Fruit fly (Drosophila melanogaster) whole organism, prepupa: Measurements from ENCODE around the gene CG11342.

Source experiments
- Blimp-1 ChIP-seq: fragments of 200-800 bp; sonication (Bioruptor generic); optimal IDR thresholded peaks from 3 replicates; lab custom pipeline; 2017; ENCODE audit warnings: missing biosample characterization, missing genetic modification characterization, mild to moderate bottlenecking, moderate library complexity, missing genetic modification reagents
- CG10631 ChIP-seq: fragments of 200-800 bp; sonication (Bioruptor generic); optimal IDR thresholded peaks from 2 replicates; lab custom pipeline; 2016; ENCODE audit warnings: missing biosample characterization, missing genetic modification characterization
- CG10669 ChIP-seq: fragments of 200-800 bp; sonication (Bioruptor generic); optimal IDR thresholded peaks from 3 replicates; lab custom pipeline; 2018; ENCODE audit warnings: missing biosample characterization, mild to moderate bottlenecking, missing genetic modification characterization, moderate library complexity
- CG11294 ChIP-seq: fragments of 200-800 bp; sonication (Bioruptor generic); IDR thresholded peaks from 2 replicates; pipeline ENCODE4 v1.3.6; 2022; ENCODE audit warnings: missing biosample characterization, missing genetic modification characterization
- CG11762 ChIP-seq: fragments of 200-800 bp; sonication (Bioruptor generic); optimal IDR thresholded peaks from 3 replicates; lab custom pipeline; 2016; ENCODE audit warnings: missing biosample characterization, missing genetic modification characterization; ENCODE audit not compliant: insufficient read depth
- CG11902 ChIP-seq: fragments of 200-800 bp; sonication (Bioruptor generic); optimal IDR thresholded peaks from 3 replicates; lab custom pipeline; 2016; ENCODE audit warnings: missing biosample characterization, missing genetic modification characterization
- CG15336 ChIP-seq: fragments of 200-800 bp; sonication (Bioruptor generic); IDR thresholded peaks from 2 replicates; pipeline ENCODE4 v1.3.6; 2022; ENCODE audit warnings: missing biosample characterization, missing genetic modification characterization
- CG1621 ChIP-seq: fragments of 200-800 bp; sonication (Bioruptor generic); optimal IDR thresholded peaks from 3 replicates; lab custom pipeline; 2018; ENCODE audit warnings: missing biosample characterization, mild to moderate bottlenecking, missing genetic modification characterization
- CG3032 ChIP-seq: fragments of 200-800 bp; optimal IDR thresholded peaks from 2 replicates; lab custom pipeline; 2019; ENCODE audit warnings: missing biosample characterization, mild to moderate bottlenecking, missing genetic modification characterization, moderate library complexity
- CG31627 ChIP-seq: fragments of 200-800 bp; sonication (Bioruptor generic); optimal IDR thresholded peaks from 3 replicates; lab custom pipeline; 2016; ENCODE audit warnings: missing biosample characterization, missing genetic modification characterization
- CG32006 ChIP-seq: fragments of 200-800 bp; sonication (Bioruptor generic); optimal IDR thresholded peaks from 3 replicates; lab custom pipeline; 2017; ENCODE audit warnings: missing biosample characterization, mild to moderate bottlenecking, missing genetic modification characterization
- CG3919 ChIP-seq: fragments of 200-800 bp; sonication (Bioruptor generic); optimal IDR thresholded peaks from 3 replicates; lab custom pipeline; 2016; ENCODE audit warnings: missing biosample characterization, missing genetic modification characterization
- CG4318 ChIP-seq: fragments of 200-800 bp; sonication (Bioruptor generic); optimal IDR thresholded peaks from 3 replicates; lab custom pipeline; 2017; ENCODE audit warnings: missing biosample characterization, mild to moderate bottlenecking, missing genetic modification characterization
- CG6163 ChIP-seq: fragments of 200-800 bp; sonication (Bioruptor generic); IDR thresholded peaks from 3 replicates; pipeline ENCODE4 v1.3.6; 2022; ENCODE audit warnings: missing biosample characterization, missing genetic modification characterization
- CG6276 ChIP-seq: fragments of 200-800 bp; sonication (Bioruptor generic); optimal IDR thresholded peaks from 2 replicates; lab custom pipeline; 2017; ENCODE audit warnings: missing biosample characterization, mild to moderate bottlenecking, missing genetic modification characterization
- CG6792 ChIP-seq: fragments of 200-800 bp; sonication (Bioruptor generic); optimal IDR thresholded peaks from 3 replicates; lab custom pipeline; 2016; ENCODE audit warnings: missing biosample characterization, missing genetic modification characterization
- CG6808 ChIP-seq: fragments of 200-800 bp; sonication (Bioruptor generic); optimal IDR thresholded peaks from 3 replicates; lab custom pipeline; 2017; ENCODE audit warnings: missing biosample characterization, missing genetic modification characterization, mild to moderate bottlenecking, moderate library complexity, missing genetic modification reagents
- CG6854 ChIP-seq: fragments of 200-800 bp; sonication (Bioruptor generic); optimal IDR thresholded peaks from 2 replicates; lab custom pipeline; 2017; ENCODE audit warnings: missing biosample characterization, mild to moderate bottlenecking, missing genetic modification characterization
- CG7368 ChIP-seq: fragments of 200-800 bp; sonication (Bioruptor generic); optimal IDR thresholded peaks from 3 replicates; lab custom pipeline; 2016; ENCODE audit warnings: missing biosample characterization, missing genetic modification characterization
- CG8632 ChIP-seq: fragments of 200-800 bp; sonication (Bioruptor generic); optimal IDR thresholded peaks from 3 replicates; lab custom pipeline; 2016; ENCODE audit warnings: missing biosample characterization, missing genetic modification characterization
- CG9139 ChIP-seq: fragments of 200-800 bp; sonication (Bioruptor generic); optimal IDR thresholded peaks from 3 replicates; lab custom pipeline; 2017; ENCODE audit warnings: missing biosample characterization, mild to moderate bottlenecking, missing genetic modification characterization
- Eip78C ChIP-seq: fragments of 200-800 bp; sonication (Bioruptor generic); peaks from one replicate; lab custom pipeline; 2016; ENCODE audit warnings: missing biosample characterization, missing genetic modification characterization
- Ets21C ChIP-seq: fragments of 200-800 bp; sonication (Bioruptor generic); optimal IDR thresholded peaks from 3 replicates; lab custom pipeline; 2016; ENCODE audit warnings: missing biosample characterization, missing genetic modification characterization
- Ets96B ChIP-seq: fragments of 200-800 bp; optimal IDR thresholded peaks from 2 replicates; lab custom pipeline; 2019; ENCODE audit warnings: missing biosample characterization, mild to moderate bottlenecking, missing genetic modification characterization, moderate library complexity
- Hr39 ChIP-seq: fragments of 200-800 bp; sonication (Bioruptor generic); optimal IDR thresholded peaks from 2 replicates; lab custom pipeline; 2016; ENCODE audit warnings: missing biosample characterization, missing genetic modification characterization
- Hr4 ChIP-seq: fragments of 200-800 bp; sonication (Bioruptor generic); optimal IDR thresholded peaks from 3 replicates; lab custom pipeline; 2016; ENCODE audit warnings: missing biosample characterization, missing genetic modification characterization
- Met ChIP-seq: fragments of 200-800 bp; sonication (Bioruptor generic); optimal IDR thresholded peaks from 3 replicates; lab custom pipeline; 2016; ENCODE audit warnings: missing biosample characterization, missing genetic modification characterization
- Smox ChIP-seq: fragments of 200-800 bp; sonication (Bioruptor generic); optimal IDR thresholded peaks from 3 replicates; lab custom pipeline; 2016; ENCODE audit warnings: missing biosample characterization, missing genetic modification characterization
- Sox14 ChIP-seq: fragments of 200-800 bp; sonication (Bioruptor generic); optimal IDR thresholded peaks from 3 replicates; lab custom pipeline; 2016; ENCODE audit warnings: missing biosample characterization, missing genetic modification characterization
- Sox15 ChIP-seq: fragments of 200-800 bp; sonication (Bioruptor generic); optimal IDR thresholded peaks from 3 replicates; lab custom pipeline; 2016; ENCODE audit warnings: missing biosample characterization, missing genetic modification characterization
- achi ChIP-seq: fragments of 200-800 bp; sonication (Bioruptor generic); optimal IDR thresholded peaks from 3 replicates; lab custom pipeline; 2016; ENCODE audit warnings: missing biosample characterization, missing genetic modification characterization
- acj6 ChIP-seq: fragments of 200-800 bp; sonication (Bioruptor generic); optimal IDR thresholded peaks from 3 replicates; lab custom pipeline; 2016; ENCODE audit warnings: missing biosample characterization, missing genetic modification characterization
- dac ChIP-seq: fragments of 200-800 bp; sonication (Bioruptor generic); optimal IDR thresholded peaks from 2 replicates; lab custom pipeline; 2017; ENCODE audit warnings: missing biosample characterization, mild to moderate bottlenecking, missing genetic modification characterization
- esn ChIP-seq: fragments of 200-800 bp; sonication (Bioruptor generic); optimal IDR thresholded peaks from 2 replicates; lab custom pipeline; 2016; ENCODE audit warnings: missing biosample characterization, mild to moderate bottlenecking, missing genetic modification characterization, moderate library complexity
- fd59A ChIP-seq: fragments of 200-800 bp; sonication (Bioruptor generic); optimal IDR thresholded peaks from 2 replicates; lab custom pipeline; 2017; ENCODE audit warnings: missing biosample characterization, mild to moderate bottlenecking, missing genetic modification characterization, missing genetic modification reagents
- fd85E ChIP-seq: fragments of 200-800 bp; sonication (Bioruptor generic); optimal IDR thresholded peaks from 3 replicates; lab custom pipeline; 2016; ENCODE audit warnings: missing biosample characterization, missing genetic modification characterization
- fkh ChIP-seq: fragments of 200-800 bp; sonication (Bioruptor generic); optimal IDR thresholded peaks from 3 replicates; lab custom pipeline; 2017; ENCODE audit warnings: missing biosample characterization, mild to moderate bottlenecking, missing genetic modification characterization, moderate library complexity
- lz ChIP-seq: fragments of 200-800 bp; sonication (Bioruptor generic); optimal IDR thresholded peaks from 3 replicates; lab custom pipeline; 2016; ENCODE audit warnings: missing biosample characterization, missing genetic modification characterization
- pdm3 ChIP-seq: fragments of 200-800 bp; sonication (Bioruptor generic); optimal IDR thresholded peaks from 3 replicates; lab custom pipeline; 2016; ENCODE audit warnings: missing biosample characterization, missing genetic modification characterization
- salr ChIP-seq, 2 experiments: fragments of 200-800 bp; sonication (Bioruptor generic); optimal IDR thresholded peaks; 3 replicates each; lab custom pipeline; 2016 to 2018; ENCODE audit warnings: missing biosample characterization in 2 of 2, missing genetic modification characterization in 2 of 2, mild to moderate bottlenecking in 1 of 2
- ss ChIP-seq, 2 experiments: fragments of 200-800 bp; sonication (Bioruptor generic); optimal IDR thresholded peaks; 2 replicates in 1 of 2; 3 replicates in 1 of 2; lab custom pipeline; 2017 to 2018; ENCODE audit warnings: mild to moderate bottlenecking in 2 of 2, missing biosample characterization in 2 of 2, missing genetic modification characterization in 2 of 2, moderate library complexity in 1 of 2
- svp ChIP-seq: fragments of 200-800 bp; sonication (Bioruptor generic); peaks from one replicate; lab custom pipeline; 2016; ENCODE audit warnings: missing biosample characterization, missing genetic modification characterization
- vri ChIP-seq: fragments of 200-800 bp; sonication (Bioruptor generic); optimal IDR thresholded peaks from 3 replicates; lab custom pipeline; 2016; ENCODE audit warnings: missing biosample characterization, mild to moderate bottlenecking, missing genetic modification characterization

Gene CG11342

DNA sequence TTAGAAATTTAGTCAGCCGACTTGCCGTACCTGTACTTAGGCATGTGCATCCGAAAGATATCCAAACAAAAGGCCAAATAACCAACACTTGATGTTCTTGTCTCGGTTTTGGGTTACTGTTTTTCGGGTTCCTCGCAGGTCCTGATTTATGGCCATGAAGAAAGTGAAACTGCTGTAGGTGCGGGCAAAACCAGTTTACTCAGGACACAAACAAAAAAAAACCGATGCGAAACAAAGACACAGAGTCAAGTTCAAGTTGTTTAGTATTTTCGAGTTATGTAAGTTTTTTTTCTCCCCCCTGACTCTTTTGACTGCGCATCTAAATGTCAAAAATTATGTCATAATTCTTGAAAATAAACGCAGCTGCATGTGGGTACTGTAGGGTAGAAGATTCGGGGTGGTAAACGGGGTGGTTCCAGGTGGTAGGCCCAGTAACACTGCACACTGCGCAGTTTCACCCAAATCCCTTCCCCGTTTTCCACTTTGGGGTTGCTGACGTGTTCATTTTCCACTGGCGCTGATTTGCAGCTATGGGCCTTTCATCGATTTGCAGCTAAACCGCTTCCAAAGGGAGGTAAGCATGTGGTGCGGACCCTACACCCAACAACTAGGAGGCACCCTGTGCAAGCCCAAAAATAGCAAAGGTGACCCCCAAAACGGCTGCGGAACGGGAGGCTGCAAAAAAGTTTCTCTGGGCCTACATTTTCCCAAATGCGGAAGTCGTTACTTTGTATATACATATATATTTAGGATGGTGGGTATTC is 42.1 kb upstream of the CG11342 start:
- TF ChIP-seq Blimp-1 (GFP tag; lab: Kevin White, UChicago), result peak; percentile 45
- TF ChIP-seq dac, result no peak
- TF ChIP-seq vri (GFP tag; lab: Kevin White, UChicago), result peak; percentile 90
- peak; percentile 0 to 5 for TF ChIP-seq salr (GFP tag; optimal IDR thresholded peaks at IDR 0.05; lab: Kevin White, UChicago)

dm6 chr3L:4408313-4409133 is 41.3 kb upstream of the CG11342 start:
- TF ChIP-seq CG32006 (GFP tag; lab: Kevin White, UChicago), result peak; percentile 8
- TF ChIP-seq CG10669, result peak; percentile 24
- no peak for TF ChIP-seq CG3032
- no peak for TF ChIP-seq Ets96B (tag; lab: Kevin White, UChicago)
- peak; percentile 3 for TF ChIP-seq Hr39 (GFP tag; lab: Kevin White, UChicago)
- no peak for TF ChIP-seq CG6276 (GFP tag; lab: Kevin White, UChicago)
- peak; percentile 22 for TF ChIP-seq Blimp-1 (GFP tag; lab: Kevin White, UChicago)
- TF ChIP-seq CG11902 (GFP tag; lab: Kevin White, UChicago), result no peak
- peak in 1 of 2 experiments; percentile 36 for TF ChIP-seq ss (GFP tag; optimal IDR thresholded peaks at IDR 0.05; lab: Kevin White, UChicago)
- no peak for TF ChIP-seq CG8632
- peak; percentile 78 for TF ChIP-seq svp (GFP tag; lab: Kevin White, UChicago)
- no peak for TF ChIP-seq CG10631 (GFP tag; lab: Kevin White, UChicago)
- TF ChIP-seq Sox14 (GFP tag; lab: Kevin White, UChicago), result peak; percentile 10
- no peak for TF ChIP-seq acj6
- TF ChIP-seq Sox15, result no peak
- no peak for TF ChIP-seq lz (GFP tag; lab: Kevin White, UChicago)
- no peak for TF ChIP-seq Hr4 (GFP tag; lab: Kevin White, UChicago)
- TF ChIP-seq pdm3 (GFP tag; lab: Kevin White, UChicago), result no peak
- TF ChIP-seq CG6163, result peak; percentile 16; the same call in 2 of the 3 replicates
- peak; percentile 81 for TF ChIP-seq Eip78C (GFP tag; lab: Kevin White, UChicago)
- 0 out of 2 replicates have a peak, but pooled peaks have one; percentile 14 for TF ChIP-seq CG15336
- TF ChIP-seq Smox (GFP tag; lab: Kevin White, UChicago), result peak; percentile 4
- TF ChIP-seq CG11294, result no peak
- TF ChIP-seq esn (GFP tag; lab: Kevin White, UChicago), result peak; percentile 32
- peak; percentile 34 for TF ChIP-seq achi (GFP tag; lab: Kevin White, UChicago)
- peak; percentile 10 for TF ChIP-seq CG6792 (GFP tag; lab: Kevin White, UChicago)
- TF ChIP-seq CG3919, result peak; percentile 9
- TF ChIP-seq, all 60 proteins: peak for 15

DNA sequence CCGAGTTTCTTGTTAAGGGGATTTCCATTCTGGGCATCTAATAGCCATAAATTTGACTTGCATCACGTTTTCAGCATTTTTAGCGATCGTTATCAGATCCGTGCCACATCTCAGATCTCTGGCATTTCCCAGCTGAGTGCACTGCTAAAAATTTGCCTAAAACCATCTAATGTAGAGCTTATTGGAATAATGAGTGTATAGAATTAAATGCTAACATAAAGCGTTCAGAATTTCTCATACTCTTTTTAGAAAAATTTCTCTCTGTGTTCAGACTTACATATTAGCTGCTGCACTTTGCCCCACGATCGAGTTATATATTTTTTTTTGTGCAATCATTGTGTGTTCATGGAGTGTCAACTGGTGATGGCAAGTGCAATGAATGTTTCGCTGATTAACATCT is 40.5 kb upstream of the CG11342 start:
- TF ChIP-seq CG1621 (tag; lab: Kevin White, UChicago), result no peak
- TF ChIP-seq vri (GFP tag; lab: Kevin White, UChicago), result no peak
- TF ChIP-seq CG3032, result no peak
- no peak for TF ChIP-seq CG9139
- no peak for TF ChIP-seq CG6854 (GFP tag; lab: Kevin White, UChicago)
- TF ChIP-seq acj6, result peak; percentile 54
- TF ChIP-seq esn (GFP tag; lab: Kevin White, UChicago), result peak; percentile 36
- TF ChIP-seq CG11902 (GFP tag; lab: Kevin White, UChicago), result no peak
- peak; percentile 62 for TF ChIP-seq CG3919
- peak; percentile 3 for TF ChIP-seq CG11762 (GFP tag; lab: Kevin White, UChicago)
- TF ChIP-seq pdm3 (GFP tag; lab: Kevin White, UChicago), result peak; percentile 65
- TF ChIP-seq fkh (GFP tag; lab: Kevin White, UChicago), result no peak
- peak; percentile 10 for TF ChIP-seq Smox (GFP tag; lab: Kevin White, UChicago)
- TF ChIP-seq CG31627, result peak; percentile 24
- TF ChIP-seq Met, result peak; percentile 64
- no peak for TF ChIP-seq CG7368 (GFP tag; lab: Kevin White, UChicago)
- TF ChIP-seq Ets96B (tag; lab: Kevin White, UChicago), result peak; percentile 35
- TF ChIP-seq Eip78C (GFP tag; lab: Kevin White, UChicago), result peak; percentile 85
- TF ChIP-seq CG4318 (GFP tag; lab: Kevin White, UChicago), result peak; percentile 39
- peak; percentile 7 for TF ChIP-seq Ets21C (GFP tag; lab: Kevin White, UChicago)
- TF ChIP-seq CG32006 (GFP tag; lab: Kevin White, UChicago), result peak; percentile 76
- peak; percentile 22 for TF ChIP-seq fd59A (GFP tag; lab: Kevin White, UChicago)
- peak; percentile 24 for TF ChIP-seq dac
- no peak for TF ChIP-seq CG6808 (GFP tag; lab: Kevin White, UChicago)
- peak; percentile 22 for TF ChIP-seq Sox14 (GFP tag; lab: Kevin White, UChicago)
- no peak for TF ChIP-seq fd85E (GFP tag; lab: Kevin White, UChicago)
- peak; percentile 60 for TF ChIP-seq achi (GFP tag; lab: Kevin White, UChicago)
